Fruit fly (Drosophila melanogaster): ENCODE data around the gene ush.

- TF ChIP-seq CG2199 (GFP tag; IDR thresholded peaks at IDR 0.05) (no peak), tgo (GFP tag; IDR thresholded peaks at IDR 0.05) (no peak), nom (GFP tag; optimal IDR thresholded peaks at IDR 0.05) (peak; percentile 19), HmgZ (tag; optimal IDR thresholded peaks at IDR 0.05) (no peak), D19A (tag; optimal IDR thresholded peaks at IDR 0.05) (no peak), CG16815 (GFP tag; optimal IDR thresholded peaks at IDR 0.05) (no peak), CG17359 (tag; optimal IDR thresholded peaks at IDR 0.05) (no peak), Optix (GFP tag; IDR thresholded peaks at IDR 0.05) (no peak), CG10147 (GFP tag; optimal IDR thresholded peaks at IDR 0.05) (no peak)
Measured at dm6 chr2L:451705-452472, 24.1 kb upstream of the ush start.

Data from whole organism, embryonic.